Worm (Caenorhabditis elegans) whole organism, early embryonic: ENCODE data around the gene F53A2.9.

ENCODE experiments used
- B0310.2 ChIP-seq: sonication (generic microtip); optimal IDR thresholded peaks from 2 replicates; lab custom pipeline; 2016; ENCODE audit warnings: mild to moderate bottlenecking, missing genetic modification characterization, missing compliant biosample characterization
- F13C5.2 ChIP-seq: sonication (generic microtip); optimal IDR thresholded peaks from 2 replicates; lab custom pipeline; 2017; ENCODE audit warnings: mild to moderate bottlenecking, missing genetic modification characterization, inconsistent platforms, missing compliant biosample characterization
- aly-1 ChIP-seq: sonication (generic microtip); optimal IDR thresholded peaks from 2 replicates; lab custom pipeline; 2016; ENCODE audit warnings: missing genetic modification characterization, missing compliant biosample characterization
- ama-1 ChIP-seq: fragments of 150-350 bp; optimal IDR thresholded peaks from 2 replicates; lab custom pipeline; 2014
- ceh-13 ChIP-seq: fragments of 200-800 bp; sonication (Bioruptor generic); optimal IDR thresholded peaks from 2 replicates; lab custom pipeline; 2018; ENCODE audit warnings: mild to moderate bottlenecking, missing genetic modification characterization, missing compliant biosample characterization
- ceh-36 ChIP-seq: sonication (generic microtip); optimal IDR thresholded peaks from 2 replicates; lab custom pipeline; 2016; ENCODE audit warnings: missing genetic modification characterization, inconsistent platforms, missing compliant biosample characterization
- ets-7 ChIP-seq: sonication (generic microtip); optimal IDR thresholded peaks from 2 replicates; lab custom pipeline; 2016; ENCODE audit warnings: missing genotype, missing genetic modification characterization, missing compliant biosample characterization
- flt-1 ChIP-seq: fragments of 200-800 bp; sonication (Bioruptor generic); IDR thresholded peaks from 2 replicates; pipeline ENCODE4 v1.3.6; 2022; ENCODE audit warnings: missing genetic modification characterization, missing compliant biosample characterization
- hmbx-1 ChIP-seq: sonication (generic microtip); optimal IDR thresholded peaks from 2 replicates; lab custom pipeline; 2016; ENCODE audit warnings: mild to moderate bottlenecking, missing genetic modification characterization, missing compliant biosample characterization
- hmg-4 ChIP-seq: fragments of 200-800 bp; sonication (Bioruptor generic); optimal IDR thresholded peaks from 2 replicates; lab custom pipeline; 2018; ENCODE audit warnings: mild to moderate bottlenecking, missing genetic modification characterization, missing compliant biosample characterization
- hnd-1 ChIP-seq: sonication (generic microtip); optimal IDR thresholded peaks from 2 replicates; lab custom pipeline; 2016; ENCODE audit warnings: missing genetic modification characterization, missing compliant biosample characterization
- pes-1 ChIP-seq: fragments of 200-800 bp; sonication (Bioruptor generic); IDR thresholded peaks from 2 replicates; pipeline ENCODE4 v1.3.6; 2022; ENCODE audit warnings: missing genetic modification reagents, missing genetic modification characterization, missing compliant biosample characterization
- scrt-1 ChIP-seq: fragments of 200-800 bp; sonication (Bioruptor generic); IDR thresholded peaks from 2 replicates; pipeline ENCODE4 v1.3.6; 2022; ENCODE audit warnings: missing genetic modification characterization, missing compliant biosample characterization
- sea-1 ChIP-seq: fragments of 200-800 bp; sonication (Bioruptor generic); conservative IDR thresholded peaks from 2 replicates; pipeline ENCODE4 v1.3.6; 2022; ENCODE audit warnings: missing genetic modification characterization, missing compliant biosample characterization
- tbx-11 ChIP-seq: fragments of 200-800 bp; sonication (Bioruptor generic); IDR thresholded peaks from 2 replicates; pipeline ENCODE4 v1.3.6; 2022; ENCODE audit warnings: missing genetic modification characterization, missing compliant biosample characterization
- tbx-37 ChIP-seq: fragments of 200-800 bp; sonication (Bioruptor generic); conservative IDR thresholded peaks from 2 replicates; pipeline ENCODE4 v1.3.6; 2022; ENCODE audit warnings: missing genetic modification reagents, missing genetic modification characterization, missing compliant biosample characterization
- tra-4 ChIP-seq: sonication (generic microtip); optimal IDR thresholded peaks from 2 replicates; lab custom pipeline; 2017; ENCODE audit warnings: missing genetic modification characterization, missing compliant biosample characterization

The F53A2.9 gene

DNA sequence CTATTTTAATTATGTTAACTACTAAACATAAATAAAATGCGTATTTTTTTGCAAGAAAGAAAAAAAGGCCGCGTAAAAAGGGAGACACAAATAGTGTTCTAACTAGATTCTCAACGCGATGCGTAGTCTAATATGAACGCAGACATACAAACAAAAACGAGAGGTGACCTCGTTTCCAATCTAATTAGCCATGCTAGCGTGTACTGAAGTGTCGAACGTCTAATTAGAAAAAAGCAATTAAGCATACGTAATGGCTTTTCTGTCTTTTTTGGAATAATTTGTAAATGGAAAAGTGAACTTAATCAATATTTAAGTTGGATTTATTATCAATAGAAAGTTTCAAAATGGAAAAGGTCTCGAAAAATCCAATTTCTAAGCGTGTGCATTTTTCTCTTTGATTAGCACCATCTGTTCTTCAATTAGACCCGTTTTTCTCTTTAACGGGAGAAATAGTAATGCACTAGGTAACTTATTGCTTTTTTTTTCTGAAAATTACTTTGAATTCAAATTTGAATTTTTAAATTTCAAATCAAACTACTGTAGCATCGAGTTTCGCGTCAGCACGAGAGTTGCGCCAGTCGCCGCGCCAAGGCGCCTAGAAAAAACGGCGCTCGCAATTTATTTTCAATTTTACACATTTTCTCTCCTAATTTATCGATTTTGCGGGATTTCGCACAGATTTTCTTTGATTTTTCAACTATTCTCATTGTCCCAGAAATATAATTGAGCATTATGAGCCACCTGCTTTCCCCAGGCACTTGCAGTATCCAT is 18.5 kb downstream of the F53A2.9 start:
- no peak for TF ChIP-seq ama-1 (lab: Kevin White, UChicago)
- TF ChIP-seq tra-4 (tag; lab: Kevin White, UChicago): no peak
- no peak for TF ChIP-seq sea-1
- no peak for TF ChIP-seq ceh-36 (tag; lab: Kevin White, UChicago)
- TF ChIP-seq tbx-37 (GFP tag; lab: Robert Waterston, UW): no peak
- no peak for TF ChIP-seq hnd-1
- no peak for TF ChIP-seq tbx-11 (GFP tag; lab: Robert Waterston, UW)
- no peak for TF ChIP-seq scrt-1 (GFP tag; lab: Robert Waterston, UW)
- TF ChIP-seq B0310.2 (tag; lab: Kevin White, UChicago): no peak
- TF ChIP-seq hmbx-1 (tag; lab: Kevin White, UChicago): no peak
- no peak for TF ChIP-seq hmg-4 (GFP tag; lab: Kevin White, UChicago)
- no peak for TF ChIP-seq flt-1
- no peak for TF ChIP-seq ceh-13
- no peak for TF ChIP-seq pes-1 (GFP tag; lab: Robert Waterston, UW)
- no peak for TF ChIP-seq ets-7 (tag; lab: Kevin White, UChicago)
- no peak for TF ChIP-seq F13C5.2 (tag; lab: Kevin White, UChicago)

- TF ChIP-seq tra-4 (tag; lab: Kevin White, UChicago): no peak
- TF ChIP-seq hmg-4 (GFP tag; lab: Kevin White, UChicago): no peak
- TF ChIP-seq tbx-11 (GFP tag; lab: Robert Waterston, UW): no peak
- no peak for TF ChIP-seq B0310.2 (tag; lab: Kevin White, UChicago)
- no peak for TF ChIP-seq sea-1
- TF ChIP-seq F13C5.2 (tag; lab: Kevin White, UChicago): no peak
- no peak for TF ChIP-seq pes-1 (GFP tag; lab: Robert Waterston, UW)
- no peak for TF ChIP-seq aly-1 (tag; lab: Kevin White, UChicago)
- TF ChIP-seq hmbx-1 (tag; lab: Kevin White, UChicago): no peak
- no peak for TF ChIP-seq ceh-13
- no peak for TF ChIP-seq flt-1
- TF ChIP-seq ama-1 (lab: Kevin White, UChicago): no peak
- no peak for TF ChIP-seq scrt-1 (GFP tag; lab: Robert Waterston, UW)
Observed at ce11 chrIII:13339672-13340071, 19.5 kb downstream of the F53A2.9 start, which contains the start of gene F53A2.3. TSS of gene F53A2.3 (minus strand) at chrIII:13339772.

DNA sequence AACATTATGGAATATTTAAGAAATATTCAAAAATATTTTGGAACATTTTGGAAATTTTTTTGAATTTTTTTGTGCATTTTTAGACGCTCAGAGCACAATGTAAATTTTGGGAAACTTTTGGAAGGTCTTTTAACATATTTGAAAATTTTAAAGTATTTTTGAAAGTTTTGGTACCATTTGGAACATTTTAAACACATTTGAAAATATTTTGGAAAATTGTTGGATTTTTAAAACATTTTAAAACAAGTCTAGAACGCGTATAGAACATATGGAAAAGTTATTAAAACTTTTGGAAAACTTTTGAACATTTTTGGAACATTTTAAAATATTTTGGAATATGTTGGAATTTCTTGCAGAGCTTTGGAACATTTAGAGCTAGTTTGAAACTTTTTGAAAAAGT is 25.4 kb downstream of the F53A2.9 start, which contains the start of gene sdz-20:
sdz-20 (plus strand) TSS at position 301 of the 400 bp plus-strand sequence.
- no peak for TF ChIP-seq hmg-4 (GFP tag; lab: Kevin White, UChicago)
- no peak for TF ChIP-seq tbx-11 (GFP tag; lab: Robert Waterston, UW)
- no peak for TF ChIP-seq ceh-36 (tag; lab: Kevin White, UChicago)
- no peak for TF ChIP-seq ceh-13
- no peak for TF ChIP-seq F13C5.2 (tag; lab: Kevin White, UChicago)
- no peak for TF ChIP-seq scrt-1 (GFP tag; lab: Robert Waterston, UW)
- no peak for TF ChIP-seq hnd-1
- TF ChIP-seq ets-7 (tag; lab: Kevin White, UChicago): no peak
- no peak for TF ChIP-seq tra-4 (tag; lab: Kevin White, UChicago)
- TF ChIP-seq ama-1 (lab: Kevin White, UChicago): no peak
- TF ChIP-seq hmbx-1 (tag; lab: Kevin White, UChicago): no peak

DNA sequence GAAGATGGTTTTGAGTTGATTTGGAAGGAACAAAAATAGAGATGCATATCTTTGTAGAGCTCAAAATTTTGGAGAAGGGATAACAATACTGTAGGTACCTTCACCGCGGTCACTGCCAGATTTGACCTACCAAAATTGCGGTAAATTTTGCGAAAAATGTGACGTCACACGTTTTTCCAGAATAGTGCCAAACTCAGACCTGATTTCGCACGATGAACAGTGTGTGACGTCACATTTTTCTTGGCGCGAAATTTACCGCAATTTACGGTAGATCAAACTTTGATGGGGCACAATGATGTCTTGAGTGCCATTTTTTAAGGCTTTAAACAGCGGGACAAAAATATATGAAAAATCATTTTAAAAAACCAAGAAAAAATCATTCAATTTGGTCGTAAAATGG is 30.2 kb downstream of the F53A2.9 start:
- TF ChIP-seq ets-7 (tag; lab: Kevin White, UChicago) (no peak), tbx-37 (GFP tag; lab: Robert Waterston, UW) (no peak), scrt-1 (GFP tag; lab: Robert Waterston, UW) (no peak), hnd-1 (no peak), F13C5.2 (tag; lab: Kevin White, UChicago) (no peak), hmg-4 (GFP tag; lab: Kevin White, UChicago) (no peak), aly-1 (tag; lab: Kevin White, UChicago) (no peak), ceh-13 (no peak), sea-1 (no peak), tra-4 (tag; lab: Kevin White, UChicago) (no peak)

ce11 chrIII:13324739-13325138 is 34.4 kb downstream of the F53A2.9 start, which contains the start of gene F53A2.1:
TSS of gene F53A2.1 (minus strand) at chrIII:13324839.
- TF ChIP-seq tra-4 (tag; lab: Kevin White, UChicago): no peak
- no peak for TF ChIP-seq tbx-37 (GFP tag; lab: Robert Waterston, UW)
- no peak for TF ChIP-seq ceh-13
- no peak for TF ChIP-seq sea-1
- no peak for TF ChIP-seq B0310.2 (tag; lab: Kevin White, UChicago)
- no peak for TF ChIP-seq tbx-11 (GFP tag; lab: Robert Waterston, UW)
- no peak for TF ChIP-seq aly-1 (tag; lab: Kevin White, UChicago)
- TF ChIP-seq hmg-4 (GFP tag; lab: Kevin White, UChicago): no peak
- no peak for TF ChIP-seq hnd-1
- TF ChIP-seq F13C5.2 (tag; lab: Kevin White, UChicago): no peak
- no peak for TF ChIP-seq flt-1
- TF ChIP-seq scrt-1 (GFP tag; lab: Robert Waterston, UW): no peak
- TF ChIP-seq pes-1 (GFP tag; lab: Robert Waterston, UW): no peak
- TF ChIP-seq ceh-36 (tag; lab: Kevin White, UChicago): no peak
- TF ChIP-seq hmbx-1 (tag; lab: Kevin White, UChicago): no peak

ce11 chrIII:13322578-13322977 is 36.6 kb downstream of the F53A2.9 start, which contains the start of gene F53A2.11:
TSS of gene F53A2.11 (minus strand) at chrIII:13322678.
- no peak for TF ChIP-seq hmg-4 (GFP tag; lab: Kevin White, UChicago)
- TF ChIP-seq ama-1 (lab: Kevin White, UChicago): no peak
- no peak for TF ChIP-seq hmbx-1 (tag; lab: Kevin White, UChicago)
- no peak for TF ChIP-seq aly-1 (tag; lab: Kevin White, UChicago)
- no peak for TF ChIP-seq F13C5.2 (tag; lab: Kevin White, UChicago)
- TF ChIP-seq ceh-13: no peak
- TF ChIP-seq sea-1: no peak
- no peak for TF ChIP-seq tra-4 (tag; lab: Kevin White, UChicago)
- TF ChIP-seq flt-1: no peak
- no peak for TF ChIP-seq hnd-1
- no peak for TF ChIP-seq B0310.2 (tag; lab: Kevin White, UChicago)
